Worm (Caenorhabditis elegans) whole organism, L4 larva: ENCODE results near the gene srv-10.

Experiments
- F10B5.3 ChIP-seq: sonication (generic microtip); optimal IDR thresholded peaks from 2 replicates; lab custom pipeline; 2016; ENCODE audit warnings: mild to moderate bottlenecking, missing genetic modification characterization, missing compliant biosample characterization
- F26F4.8 ChIP-seq: fragments of 200-800 bp; sonication (Bioruptor generic); conservative IDR thresholded peaks from 2 replicates; pipeline ENCODE4 v1.3.6; 2022; ENCODE audit warnings: missing genetic modification characterization, missing compliant biosample characterization
- F44E2.7 ChIP-seq: fragments of 200-800 bp; sonication (Bioruptor generic); IDR thresholded peaks from 2 replicates; pipeline ENCODE4 v2.1.2; 2022; ENCODE audit warnings: missing genetic modification characterization, missing compliant biosample characterization
- R02D3.7 ChIP-seq: fragments of 150-350 bp; sonication (generic microtip); optimal IDR thresholded peaks from 3 replicates; lab custom pipeline; 2014; ENCODE audit warnings: missing biosample characterization, missing genetic modification characterization
- T20F7.1 ChIP-seq: fragments of 200-800 bp; sonication (Bioruptor generic); optimal IDR thresholded peaks from 2 replicates; lab custom pipeline; 2018; ENCODE audit warnings: mild to moderate bottlenecking, missing genetic modification characterization, missing compliant biosample characterization
- T26A8.4 ChIP-seq: fragments of 200-800 bp; sonication (Bioruptor generic); IDR thresholded peaks from 2 replicates; pipeline ENCODE4 v1.3.6; 2022; ENCODE audit warnings: missing genetic modification characterization, missing compliant biosample characterization
- Y5F2A.4 ChIP-seq: fragments of 200-800 bp; sonication (Bioruptor generic); optimal IDR thresholded peaks from 2 replicates; lab custom pipeline; 2018; ENCODE audit warnings: mild to moderate bottlenecking, missing genetic modification characterization, missing compliant biosample characterization
- Y75B8A.6 ChIP-seq: fragments of 200-800 bp; sonication (Bioruptor generic); IDR thresholded peaks from 2 replicates; pipeline ENCODE4 v1.3.6; 2022; ENCODE audit warnings: missing genetic modification reagents, missing genetic modification characterization, missing compliant biosample characterization
- ZK337.2 ChIP-seq: fragments of 200-800 bp; sonication (Bioruptor generic); IDR thresholded peaks from 2 replicates; pipeline ENCODE4 v1.3.6; 2022; ENCODE audit warnings: missing genetic modification reagents, missing genetic modification characterization, missing compliant biosample characterization
- ceh-28 ChIP-seq: fragments of 150-350 bp; optimal IDR thresholded peaks from 2 replicates; lab custom pipeline; 2014; ENCODE audit warnings: missing biosample characterization, missing genetic modification reagents, missing genetic modification characterization
- ceh-32 ChIP-seq: sonication (generic microtip); optimal IDR thresholded peaks from 2 replicates; lab custom pipeline; 2016; ENCODE audit warnings: mild to moderate bottlenecking, missing genetic modification characterization, missing compliant biosample characterization; ENCODE audit not compliant: poor library complexity
- ceh-44 ChIP-seq: fragments of 200-800 bp; sonication (Bioruptor generic); IDR thresholded peaks from 2 replicates; pipeline ENCODE4 v1.3.6; 2022; ENCODE audit warnings: missing genetic modification reagents, missing genetic modification characterization, missing compliant biosample characterization
- daf-8 ChIP-seq: fragments of 200-800 bp; sonication (Bioruptor generic); IDR thresholded peaks from 2 replicates; pipeline ENCODE4 v1.3.6; 2022; ENCODE audit warnings: missing genetic modification characterization, missing compliant biosample characterization
- dmd-8 ChIP-seq: fragments of 200-800 bp; sonication (Bioruptor generic); IDR thresholded peaks from 2 replicates; pipeline ENCODE4 v1.3.6; 2022; ENCODE audit warnings: missing genetic modification characterization, missing compliant biosample characterization
- dmd-9 ChIP-seq: fragments of 200-800 bp; sonication (Bioruptor generic); IDR thresholded peaks from 2 replicates; pipeline ENCODE4 v1.3.6; 2022; ENCODE audit warnings: missing genetic modification reagents, missing genetic modification characterization, missing compliant biosample characterization
- dpl-1 ChIP-seq: fragments of 150-350 bp; optimal IDR thresholded peaks from 2 replicates; lab custom pipeline; 2014; ENCODE audit warnings: missing biosample characterization, missing genetic modification reagents, missing genetic modification characterization
- dve-1 ChIP-seq: sonication (generic microtip); optimal IDR thresholded peaks from 2 replicates; lab custom pipeline; 2017; ENCODE audit warnings: antibody characterized with exemption, mild to moderate bottlenecking, missing genetic modification characterization, missing compliant biosample characterization; ENCODE audit not compliant: insufficient read depth
- egl-27 ChIP-seq: sonication (generic microtip); optimal IDR thresholded peaks from 3 replicates; lab custom pipeline; 2017; ENCODE audit warnings: missing biosample characterization, missing genetic modification reagents, missing genetic modification characterization
- fkh-10 ChIP-seq: fragments of 150-350 bp; optimal IDR thresholded peaks from 2 replicates; lab custom pipeline; 2014; ENCODE audit warnings: missing biosample characterization, missing genetic modification reagents, missing genetic modification characterization
- jun-1 ChIP-seq: fragments of 150-350 bp; optimal IDR thresholded peaks from 2 replicates; lab custom pipeline; 2014; ENCODE audit warnings: missing biosample characterization, missing genetic modification reagents, missing genetic modification characterization
- lim-7 ChIP-seq: fragments of 200-800 bp; sonication (Bioruptor generic); IDR thresholded peaks from 2 replicates; pipeline ENCODE4 v1.3.6; 2022; ENCODE audit warnings: missing genetic modification characterization, missing compliant biosample characterization
- lin-13 ChIP-seq: fragments of 150-350 bp; optimal IDR thresholded peaks from 2 replicates; lab custom pipeline; 2014; ENCODE audit warnings: missing biosample characterization, missing genetic modification reagents, missing genetic modification characterization
- lin-38 ChIP-seq: fragments of 200-800 bp; sonication (Bioruptor generic); IDR thresholded peaks from 2 replicates; pipeline ENCODE4 v1.3.6; 2022; ENCODE audit warnings: missing genetic modification reagents, missing genetic modification characterization, missing compliant biosample characterization
- lir-3 ChIP-seq: sonication (generic microtip); optimal IDR thresholded peaks from 2 replicates; lab custom pipeline; 2016; ENCODE audit warnings: mild to moderate bottlenecking, missing genetic modification characterization, missing compliant biosample characterization
- madf-5 ChIP-seq, 2 experiments: fragments of 200-800 bp; sonication (Bioruptor generic); IDR thresholded peaks; 2 replicates each; pipeline ENCODE4 v1.3.6; 2022; ENCODE audit warnings: missing compliant biosample characterization in 2 of 2, missing genetic modification characterization in 2 of 2
- madf-9 ChIP-seq: fragments of 200-800 bp; sonication (Bioruptor generic); conservative IDR thresholded peaks from 2 replicates; pipeline ENCODE4 v1.3.6; 2022; ENCODE audit warnings: missing genetic modification reagents, missing genetic modification characterization, missing compliant biosample characterization
- mdt-29 ChIP-seq: fragments of 200-800 bp; sonication (Bioruptor generic); IDR thresholded peaks from 2 replicates; pipeline ENCODE4 v1.3.6; 2022; ENCODE audit warnings: missing genetic modification reagents, missing genetic modification characterization, missing compliant biosample characterization
- mes-2 ChIP-seq: sonication (generic microtip); optimal IDR thresholded peaks from 2 replicates; lab custom pipeline; 2016; ENCODE audit warnings: missing genotype, mild to moderate bottlenecking, missing genetic modification characterization, missing compliant biosample characterization; ENCODE audit not compliant: poor library complexity, severe bottlenecking
- nhr-10 ChIP-seq: fragments of 150-350 bp; optimal IDR thresholded peaks from 2 replicates; lab custom pipeline; 2014; ENCODE audit warnings: missing biosample characterization, missing genetic modification characterization
- nhr-11 ChIP-seq: fragments of 150-350 bp; optimal IDR thresholded peaks from 2 replicates; lab custom pipeline; 2014; ENCODE audit warnings: missing biosample characterization, missing genetic modification characterization
- nhr-25 ChIP-seq: sonication (generic microtip); optimal IDR thresholded peaks from 2 replicates; lab custom pipeline; 2017; ENCODE audit warnings: missing genetic modification characterization, mild to moderate bottlenecking, missing compliant biosample characterization, antibody characterized with exemption, moderate library complexity, borderline replicate concordance; ENCODE audit not compliant: insufficient read depth
- nhr-6 ChIP-seq: fragments of 150-350 bp; optimal IDR thresholded peaks from 2 replicates; lab custom pipeline; 2014; ENCODE audit warnings: missing biosample characterization, missing genetic modification characterization
- nhr-77 ChIP-seq: fragments of 150-350 bp; optimal IDR thresholded peaks from 2 replicates; lab custom pipeline; 2014; ENCODE audit warnings: missing biosample characterization, missing genetic modification characterization
- pha-4 ChIP-seq, 2 experiments: fragments of 150-350 bp in 1 of 2; fragments of 200-800 bp in 1 of 2; sonication (Bioruptor generic) in 1 of 2; IDR thresholded peaks in 1 of 2; optimal IDR thresholded peaks in 1 of 2; 2 replicates each; pipeline versions ENCODE4 v1.3.6 to Lab custom; 2014 to 2022; ENCODE audit warnings: missing genetic modification characterization in 2 of 2, missing genetic modification reagents in 2 of 2, missing biosample characterization in 1 of 2, missing compliant biosample characterization in 1 of 2
- rbr-2 ChIP-seq: sonication (generic microtip); optimal IDR thresholded peaks from 2 replicates; lab custom pipeline; 2016; ENCODE audit warnings: missing genotype, missing genetic modification characterization, missing compliant biosample characterization
- saeg-2 ChIP-seq: fragments of 200-800 bp; sonication (Bioruptor generic); IDR thresholded peaks from 2 replicates; pipeline ENCODE4 v1.3.6; 2022; ENCODE audit warnings: missing genetic modification reagents, missing genetic modification characterization, missing compliant biosample characterization
- set-16 ChIP-seq: fragments of 200-800 bp; sonication (Bioruptor generic); IDR thresholded peaks from 2 replicates; pipeline ENCODE4 v1.3.6; 2022; ENCODE audit warnings: missing genetic modification reagents, missing genetic modification characterization, missing compliant biosample characterization
- snpc-1.2 ChIP-seq: fragments of 200-800 bp; sonication (Bioruptor generic); IDR thresholded peaks from 2 replicates; pipeline ENCODE4 v1.3.6; 2022; ENCODE audit warnings: missing genetic modification reagents, missing genetic modification characterization, missing compliant biosample characterization
- spr-1 ChIP-seq: sonication (generic microtip); optimal IDR thresholded peaks from 2 replicates; lab custom pipeline; 2016; ENCODE audit warnings: mild to moderate bottlenecking, missing genetic modification characterization, missing compliant biosample characterization
- tra-1 ChIP-seq: fragments of 200-800 bp; sonication (Bioruptor generic); IDR thresholded peaks from 2 replicates; pipeline ENCODE4 v1.3.6; 2022; ENCODE audit warnings: missing genetic modification reagents, missing genetic modification characterization, missing compliant biosample characterization
- unc-130 ChIP-seq: sonication (generic microtip); optimal IDR thresholded peaks from 2 replicates; lab custom pipeline; 2016; ENCODE audit warnings: missing genetic modification reagents, missing genetic modification characterization, missing compliant biosample characterization
- unc-39 ChIP-seq: sonication (generic microtip); optimal IDR thresholded peaks from 2 replicates; lab custom pipeline; 2017; ENCODE audit warnings: missing biosample characterization, missing genetic modification characterization
- unc-62 ChIP-seq, 3 experiments: fragments of 150-350 bp in 1 of 3; sonication (generic microtip); optimal IDR thresholded peaks in 2 of 3; peaks in 1 of 3; 1 replicate in 1 of 3; 2 replicates in 2 of 3; lab custom pipeline; 2014 to 2017; ENCODE audit warnings: missing biosample characterization in 3 of 3, missing genetic modification characterization in 3 of 3, missing genetic modification reagents in 3 of 3, missing genotype in 1 of 3
- zfp-3 ChIP-seq: fragments of 200-800 bp; sonication (Bioruptor generic); conservative IDR thresholded peaks from 2 replicates; pipeline ENCODE4 v1.3.6; 2022; ENCODE audit warnings: missing genetic modification reagents, missing genetic modification characterization, missing compliant biosample characterization
- zip-2 ChIP-seq: fragments of 150-350 bp; optimal IDR thresholded peaks from 2 replicates; lab custom pipeline; 2014; ENCODE audit warnings: missing biosample characterization, missing genetic modification characterization
- ztf-7 ChIP-seq: fragments of 150-350 bp; optimal IDR thresholded peaks from 2 replicates; lab custom pipeline; 2014; ENCODE audit warnings: missing biosample characterization, missing genetic modification characterization

srv-10 gene

DNA sequence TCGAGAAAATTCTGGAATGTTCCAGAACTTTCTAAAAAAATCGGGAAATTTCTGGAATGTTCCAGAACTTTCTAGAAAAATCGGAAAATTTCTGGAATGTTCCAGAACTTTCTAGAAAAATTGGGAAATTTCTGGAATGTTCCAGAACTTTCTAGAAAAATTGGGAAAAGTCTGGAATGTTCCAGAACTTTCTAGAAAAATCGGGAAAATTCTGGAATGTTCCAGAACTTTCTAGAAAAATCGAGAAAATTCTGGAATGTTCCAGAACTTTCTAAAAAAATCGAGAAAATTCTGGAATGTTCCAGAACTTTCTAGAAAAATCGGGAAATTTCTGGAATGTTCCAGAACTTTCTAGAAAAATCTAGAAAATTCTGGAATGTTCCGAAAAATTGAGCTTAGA is 16.6 kb downstream of the srv-10 start:
- TF ChIP-seq lin-38, result peak; percentile 34; the same call in 1 of the 2 replicates

- no peak for TF ChIP-seq R02D3.7 (tag; lab: Kevin White, UChicago)
- no peak for TF ChIP-seq nhr-6 (tag; lab: Kevin White, UChicago)
- no peak for TF ChIP-seq lin-13 (GFP tag; lab: Kevin White, UChicago)
- TF ChIP-seq F26F4.8 (GFP tag; lab: Robert Waterston, UW), result no peak
- no peak for TF ChIP-seq unc-39 (tag; lab: Kevin White, UChicago)
These were observed 18.0 kb downstream of the srv-10 start, which contains the start of gene col-162 for ce11 chrV:13441661-13442060. Gene col-162 (plus strand): TSS chrV:13441961.

ce11 chrV:13442819-13443218 is 19.1 kb downstream of the srv-10 start:
- TF ChIP-seq set-16 (GFP tag; lab: Robert Waterston, UW), result peak; percentile 98
- 0 out of 2 replicates have a peak, but pooled peaks have one; percentile 25 for TF ChIP-seq F44E2.7 (GFP tag; lab: Robert Waterston, UW)
- TF ChIP-seq dmd-8, result 0 out of 2 replicates have a peak, but pooled peaks have one; percentile 40
- TF ChIP-seq ZK337.2 (GFP tag; lab: Robert Waterston, UW), result no peak
- TF ChIP-seq nhr-25 (tag; lab: Kevin White, UChicago), result no peak
- TF ChIP-seq pha-4 (GFP tag; IDR thresholded peaks at IDR 0.05; lab: Robert Waterston, UW), result no peak
- TF ChIP-seq pha-4 (tag; optimal IDR thresholded peaks at IDR 0.05; lab: Kevin White, UChicago), result no peak
- no peak for TF ChIP-seq zip-2 (tag; lab: Kevin White, UChicago)
- TF ChIP-seq nhr-10 (tag; lab: Kevin White, UChicago), result no peak
- TF ChIP-seq mdt-29, result no peak
- no peak for TF ChIP-seq zfp-3 (GFP tag; lab: Robert Waterston, UW)
- no peak for TF ChIP-seq daf-8 (GFP tag; lab: Robert Waterston, UW)
- TF ChIP-seq spr-1 (tag; lab: Kevin White, UChicago), result no peak
- TF ChIP-seq unc-130 (GFP tag; lab: Kevin White, UChicago), result no peak
- TF ChIP-seq dpl-1 (GFP tag; lab: Kevin White, UChicago), result no peak
- peak; percentile 38; the same call in 1 of the 2 replicates for TF ChIP-seq snpc-1.2 (GFP tag; lab: Robert Waterston, UW)
- no peak for TF ChIP-seq dve-1 (tag; lab: Kevin White, UChicago)
- TF ChIP-seq lir-3 (tag; lab: Kevin White, UChicago), result no peak
- TF ChIP-seq dmd-9 (GFP tag; lab: Robert Waterston, UW), result no peak
- TF ChIP-seq nhr-11, result no peak
- TF ChIP-seq ztf-7 (tag; lab: Kevin White, UChicago), result no peak
- 0 out of 2 replicates have a peak, but pooled peaks have one; percentile 17 for TF ChIP-seq lim-7
- no peak for TF ChIP-seq rbr-2 (tag; lab: Kevin White, UChicago)
- TF ChIP-seq jun-1 (tag; lab: Kevin White, UChicago), result no peak
- no peak for TF ChIP-seq lin-13 (GFP tag; lab: Kevin White, UChicago)
- no peak for TF ChIP-seq nhr-6 (tag; lab: Kevin White, UChicago)
- TF ChIP-seq F10B5.3 (tag; lab: Kevin White, UChicago), result no peak
- no peak for TF ChIP-seq madf-9
- TF ChIP-seq egl-27 (tag; lab: Kevin White, UChicago), result no peak
- TF ChIP-seq ceh-44 (GFP tag; lab: Robert Waterston, UW), result no peak
- no peak for TF ChIP-seq ceh-28
- TF ChIP-seq Y75B8A.6 (GFP tag; lab: Robert Waterston, UW), result no peak
- no peak for TF ChIP-seq saeg-2 (GFP tag; lab: Robert Waterston, UW)
- TF ChIP-seq Y5F2A.4 (GFP tag; lab: Kevin White, UChicago), result no peak
- TF ChIP-seq madf-5 (GFP tag; IDR thresholded peaks at IDR 0.05; lab: Robert Waterston, UW), result no peak
- no peak for TF ChIP-seq fkh-10 (GFP tag; lab: Kevin White, UChicago)
- no peak for TF ChIP-seq mes-2 (tag; lab: Kevin White, UChicago)
- TF ChIP-seq R02D3.7 (tag; lab: Kevin White, UChicago), result no peak
- no peak for TF ChIP-seq T20F7.1 (GFP tag; lab: Kevin White, UChicago)
- TF ChIP-seq unc-62 (GFP tag; optimal IDR thresholded peaks at IDR 0.05 in 1 of 2; lab: Kevin White, UChicago), result no peak
- no peak for TF ChIP-seq unc-62 (tag; optimal IDR thresholded peaks at IDR 0.05; lab: Kevin White, UChicago)
- no peak for TF ChIP-seq ceh-32 (tag; lab: Kevin White, UChicago)
- TF ChIP-seq nhr-77, result no peak
- TF ChIP-seq tra-1 (GFP tag; lab: Robert Waterston, UW), result no peak
- TF ChIP-seq T26A8.4 (GFP tag; lab: Robert Waterston, UW), result 0 out of 2 replicates have a peak, but pooled peaks have one; percentile 44
